Worm (Caenorhabditis elegans) whole organism, L1 larva: Measurements from ENCODE around the gene nep-20.
A peak's percentile ranks its signal among the peaks of the same experiment; 100 is the strongest.

Experiments used
- C04F5.9 ChIP-seq: sonication (generic microtip); optimal IDR thresholded peaks from 2 replicates; lab custom pipeline; 2016; ENCODE audit warnings: missing genetic modification characterization, missing compliant biosample characterization
- F16B12.6 ChIP-seq: fragments of 150-350 bp; optimal IDR thresholded peaks from 2 replicates; lab custom pipeline; 2014; ENCODE audit warnings: missing biosample characterization, missing genetic modification characterization
- Y116A8C.19 ChIP-seq: sonication (generic microtip); optimal IDR thresholded peaks from 2 replicates; lab custom pipeline; 2016; ENCODE audit warnings: missing compliant biosample characterization, missing genetic modification characterization, borderline replicate concordance
- aha-1 ChIP-seq: fragments of 150-350 bp; optimal IDR thresholded peaks from 2 replicates; lab custom pipeline; 2014; ENCODE audit warnings: missing biosample characterization, missing genetic modification characterization
- aly-2 ChIP-seq: fragments of 150-350 bp; optimal IDR thresholded peaks from 2 replicates; lab custom pipeline; 2014; ENCODE audit warnings: missing biosample characterization, missing genetic modification characterization
- ama-1 ChIP-seq: fragments of 150-350 bp; optimal IDR thresholded peaks from 2 replicates; lab custom pipeline; 2014
- ceh-82 ChIP-seq, 3 experiments: fragments of 150-350 bp in 1 of 3; sonication (generic microtip) in 2 of 3; optimal IDR thresholded peaks; 2 replicates each; lab custom pipeline; 2014 to 2017; ENCODE audit warnings: missing biosample characterization in 3 of 3, missing genetic modification characterization in 3 of 3
- ceh-88 ChIP-seq: fragments of 200-800 bp; sonication (Bioruptor generic); IDR thresholded peaks from 2 replicates; pipeline ENCODE4 v1.3.6; 2022; ENCODE audit warnings: missing genetic modification characterization, missing compliant biosample characterization
- efl-1 ChIP-seq, 4 experiments: fragments of 150-350 bp; optimal IDR thresholded peaks in 3 of 4; peaks in 1 of 4; 1 replicate in 1 of 4; 2 replicates in 3 of 4; lab custom pipeline; 2014; ENCODE audit warnings: missing biosample characterization in 2 of 4, missing genetic modification characterization in 2 of 4, missing genetic modification reagents in 2 of 4
- efl-3 ChIP-seq: fragments of 200-800 bp; sonication (Bioruptor generic); optimal IDR thresholded peaks from 2 replicates; lab custom pipeline; 2018; ENCODE audit warnings: mild to moderate bottlenecking, missing genetic modification characterization, missing compliant biosample characterization
- egl-13 ChIP-seq: sonication (generic microtip); optimal IDR thresholded peaks from 2 replicates; lab custom pipeline; 2016; ENCODE audit warnings: missing genotype, missing genetic modification reagents, missing genetic modification characterization, missing compliant biosample characterization
- elt-3 ChIP-seq, 6 experiments: fragments of 150-350 bp in 1 of 6; sonication (generic microtip); optimal IDR thresholded peaks; 2 replicates each; lab custom pipeline; 2017 to 2018; ENCODE audit warnings: missing biosample characterization in 6 of 6, missing genetic modification characterization in 6 of 6, inconsistent platforms in 1 of 6
- ets-5 ChIP-seq: fragments of 200-800 bp; sonication (Bioruptor generic); IDR thresholded peaks from 2 replicates; pipeline ENCODE4 v1.3.6; 2022; ENCODE audit warnings: missing genetic modification characterization, missing compliant biosample characterization
- fkh-10 ChIP-seq: sonication (generic microtip); optimal IDR thresholded peaks from 2 replicates; lab custom pipeline; 2017; ENCODE audit warnings: missing biosample characterization, missing genetic modification reagents, missing genetic modification characterization
- fkh-4 ChIP-seq: sonication (generic microtip); optimal IDR thresholded peaks from 2 replicates; lab custom pipeline; 2016; ENCODE audit warnings: missing compliant biosample characterization, missing genetic modification characterization, borderline replicate concordance
- hlh-4 ChIP-seq: sonication (generic microtip); optimal IDR thresholded peaks from 2 replicates; lab custom pipeline; 2016; ENCODE audit warnings: mild to moderate bottlenecking, missing genetic modification characterization, missing compliant biosample characterization
- irx-1 ChIP-seq: sonication (generic microtip); optimal IDR thresholded peaks from 2 replicates; lab custom pipeline; 2016; ENCODE audit warnings: missing genetic modification characterization, missing compliant biosample characterization
- isw-1 ChIP-seq: fragments of 200-800 bp; sonication (Bioruptor generic); IDR thresholded peaks from 2 replicates; pipeline ENCODE4 v1.3.6; 2022; ENCODE audit warnings: missing genetic modification characterization, missing compliant biosample characterization
- lin-13 ChIP-seq: fragments of 150-350 bp; optimal IDR thresholded peaks from 2 replicates; lab custom pipeline; 2014; ENCODE audit warnings: missing biosample characterization, missing genetic modification reagents, missing genetic modification characterization
- lin-35 ChIP-seq, 2 experiments: fragments of 150-350 bp; optimal IDR thresholded peaks; 2 replicates each; lab custom pipeline; 2014; ENCODE audit warnings: missing biosample characterization in 2 of 2, missing genetic modification characterization in 2 of 2, missing genetic modification reagents in 2 of 2
- lin-39 ChIP-seq: fragments of 150-350 bp; optimal IDR thresholded peaks from 2 replicates; lab custom pipeline; 2014; ENCODE audit warnings: missing biosample characterization, missing genetic modification reagents, missing genetic modification characterization
- lsy-2 ChIP-seq, 2 experiments: fragments of 150-350 bp; optimal IDR thresholded peaks; 2 replicates each; lab custom pipeline; 2014; ENCODE audit warnings: missing biosample characterization in 2 of 2, missing genetic modification characterization in 2 of 2
- mef-2 ChIP-seq: fragments of 150-350 bp; optimal IDR thresholded peaks from 2 replicates; lab custom pipeline; 2014; ENCODE audit warnings: missing biosample characterization, missing genetic modification characterization
- nhr-237 ChIP-seq: fragments of 150-350 bp; optimal IDR thresholded peaks from 2 replicates; lab custom pipeline; 2014; ENCODE audit warnings: missing biosample characterization, missing genetic modification characterization
- nhr-28 ChIP-seq: fragments of 150-350 bp; optimal IDR thresholded peaks from 2 replicates; lab custom pipeline; 2014; ENCODE audit warnings: missing biosample characterization, missing genetic modification characterization
- nhr-85 ChIP-seq: sonication (generic microtip); peaks from one replicate; lab custom pipeline; 2016; ENCODE audit warnings: missing genetic modification characterization, inconsistent platforms, missing compliant biosample characterization
- pag-3 ChIP-seq: sonication (generic microtip); optimal IDR thresholded peaks from 2 replicates; lab custom pipeline; 2017; ENCODE audit warnings: missing genetic modification characterization, mild to moderate bottlenecking, missing compliant biosample characterization, antibody characterized with exemption, borderline replicate concordance; ENCODE audit not compliant: insufficient read depth
- pqm-1 ChIP-seq: sonication (generic microtip); optimal IDR thresholded peaks from 3 replicates; lab custom pipeline; 2017; ENCODE audit warnings: missing biosample characterization, missing genetic modification characterization
- rnt-1 ChIP-seq: sonication (generic microtip); optimal IDR thresholded peaks from 2 replicates; lab custom pipeline; 2016; ENCODE audit warnings: mild to moderate bottlenecking, missing genetic modification characterization, moderate library complexity, missing compliant biosample characterization
- snu-23 ChIP-seq: sonication (generic microtip); optimal IDR thresholded peaks from 2 replicates; lab custom pipeline; 2016; ENCODE audit warnings: missing genetic modification characterization, missing compliant biosample characterization
- unc-130 ChIP-seq: fragments of 150-350 bp; optimal IDR thresholded peaks from 2 replicates; lab custom pipeline; 2017; ENCODE audit warnings: missing biosample characterization, missing genetic modification characterization, inconsistent platforms
- unc-86 ChIP-seq: sonication (generic microtip); optimal IDR thresholded peaks from 2 replicates; lab custom pipeline; 2016; ENCODE audit warnings: missing genetic modification characterization, missing compliant biosample characterization
- unc-98 ChIP-seq: fragments of 200-800 bp; sonication (Bioruptor generic); IDR thresholded peaks from 2 replicates; pipeline ENCODE4 v1.3.6; 2022; ENCODE audit warnings: missing genetic modification characterization, missing compliant biosample characterization
- vab-15 ChIP-seq: sonication (generic microtip); optimal IDR thresholded peaks from 2 replicates; lab custom pipeline; 2017; ENCODE audit warnings: missing genotype, mild to moderate bottlenecking, missing genetic modification characterization, missing compliant biosample characterization
- zag-1 ChIP-seq: fragments of 150-350 bp; optimal IDR thresholded peaks from 2 replicates; lab custom pipeline; 2014; ENCODE audit warnings: missing biosample characterization, missing genetic modification characterization
- zip-4 ChIP-seq: fragments of 200-800 bp; sonication (Bioruptor generic); optimal IDR thresholded peaks from 2 replicates; lab custom pipeline; 2018; ENCODE audit warnings: mild to moderate bottlenecking, missing genetic modification characterization, moderate library complexity, missing compliant biosample characterization
- ztf-4 ChIP-seq: fragments of 150-350 bp; optimal IDR thresholded peaks from 2 replicates; lab custom pipeline; 2014; ENCODE audit warnings: missing biosample characterization, missing genetic modification characterization

nep-20 gene

DNA sequence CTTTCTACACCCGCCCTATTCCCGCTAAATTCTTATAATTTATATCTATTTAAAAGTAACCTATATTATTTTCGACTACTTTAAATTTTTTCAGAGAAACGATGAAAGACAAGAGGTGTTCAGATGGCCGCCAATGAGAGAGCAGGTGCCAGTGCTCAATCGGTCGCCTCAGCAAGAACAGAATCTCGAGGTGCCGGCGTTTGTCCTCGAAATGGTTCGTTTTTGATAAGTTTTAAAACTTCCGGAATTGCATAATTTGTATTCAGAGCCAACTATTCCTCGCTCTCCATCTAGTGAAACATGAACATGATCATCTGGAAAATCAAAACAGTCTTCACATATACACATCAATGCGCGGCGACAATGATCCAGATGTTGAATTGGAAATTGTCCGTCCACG is 24.4 kb downstream of the nep-20 start, which contains the start of gene bath-23:
Gene bath-23, plus strand, starts transcription at position 301 of the 400 bp plus-strand sequence.
- TF ChIP-seq nhr-28 (tag; lab: Kevin White, UChicago), result no peak
- no peak for TF ChIP-seq pqm-1 (tag; lab: Kevin White, UChicago)
- no peak for TF ChIP-seq unc-130 (tag; lab: Kevin White, UChicago)
- TF ChIP-seq egl-13 (tag; lab: Kevin White, UChicago), result no peak
- TF ChIP-seq nhr-237 (tag; lab: Kevin White, UChicago), result no peak
- TF ChIP-seq efl-3 (GFP tag; lab: Kevin White, UChicago), result no peak
- TF ChIP-seq ets-5 (GFP tag; lab: Robert Waterston, UW), result no peak
- no peak for TF ChIP-seq aly-2 (tag; lab: Kevin White, UChicago)
- TF ChIP-seq efl-1 (optimal IDR thresholded peaks at IDR 0.05; lab: Kevin White, UChicago), result no peak
- TF ChIP-seq efl-1 (GFP tag; optimal IDR thresholded peaks at IDR 0.05 in 1 of 2; lab: Kevin White, UChicago), result no peak
- no peak for TF ChIP-seq lin-35 (GFP tag; optimal IDR thresholded peaks at IDR 0.05; lab: Kevin White, UChicago)
- no peak for TF ChIP-seq elt-3 (tag; optimal IDR thresholded peaks at IDR 0.05; lab: Kevin White, UChicago)
- TF ChIP-seq hlh-4 (tag; lab: Kevin White, UChicago), result no peak
- no peak for TF ChIP-seq ztf-4
- no peak for TF ChIP-seq pag-3
- TF ChIP-seq F16B12.6 (tag; lab: Kevin White, UChicago), result no peak
- no peak for TF ChIP-seq lin-13 (GFP tag; lab: Kevin White, UChicago)
- no peak for TF ChIP-seq nhr-85
- no peak for TF ChIP-seq zip-4 (GFP tag; lab: Kevin White, UChicago)
- no peak for TF ChIP-seq ama-1 (lab: Kevin White, UChicago)
- TF ChIP-seq Y116A8C.19, result no peak

DNA sequence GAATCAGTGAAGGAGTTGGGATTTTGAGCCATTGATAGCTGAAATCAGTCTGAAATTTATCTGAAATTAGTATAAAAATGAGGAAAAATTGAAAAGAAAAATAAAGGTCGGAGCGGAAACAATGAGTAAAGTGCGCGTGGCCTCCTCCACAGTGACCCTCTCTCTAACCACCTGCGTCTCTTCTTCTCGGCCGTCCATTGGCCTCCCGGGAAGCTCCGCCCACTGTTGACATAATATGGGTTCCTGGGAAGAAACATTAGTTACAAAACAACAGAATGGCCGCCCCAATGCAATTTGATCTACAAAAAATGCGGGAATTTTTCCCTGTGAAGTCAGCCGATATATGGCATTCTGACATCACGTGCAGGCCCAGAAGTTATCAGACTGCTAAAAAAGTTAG is 25.3 kb downstream of the nep-20 start, which contains the start of gene Y49F6C.8:
Gene Y49F6C.8, minus strand, starts transcription at position 51 of the 400 bp plus-strand sequence.
- TF ChIP-seq rnt-1 (tag; lab: Kevin White, UChicago) (peak; percentile 4), lsy-2 (tag; optimal IDR thresholded peaks at IDR 0.05; lab: Kevin White, UChicago) (peak; percentile 38 to 50), snu-23 (GFP tag; lab: Kevin White, UChicago) (no peak), efl-1 (optimal IDR thresholded peaks at IDR 0.05; lab: Kevin White, UChicago) (no peak), efl-1 (GFP tag; optimal IDR thresholded peaks at IDR 0.05 in 1 of 2; lab: Kevin White, UChicago) (peak in 1 of 2 experiments; percentile 33)

ce11 chrII:3368097-3368496 is 27.3 kb downstream of the nep-20 start, which contains the start of gene Y49F6C.7:
Gene Y49F6C.7 (minus strand): TSS chrII:3368197.
- TF ChIP-seq fkh-4 (no peak), lin-39 (tag; lab: Kevin White, UChicago) (no peak), aha-1 (no peak), C04F5.9 (tag; lab: Kevin White, UChicago) (no peak), lin-13 (GFP tag; lab: Kevin White, UChicago) (no peak), pag-3 (no peak), unc-98 (no peak), ceh-82 (tag; optimal IDR thresholded peaks at IDR 0.05; lab: Kevin White, UChicago) (no peak), vab-15 (tag; lab: Kevin White, UChicago) (no peak), mef-2 (tag; lab: Kevin White, UChicago) (no peak), fkh-10 (GFP tag; lab: Kevin White, UChicago) (no peak), zip-4 (GFP tag; lab: Kevin White, UChicago) (no peak), unc-86 (tag; lab: Kevin White, UChicago) (no peak), ceh-88 (GFP tag; lab: Robert Waterston, UW) (no peak), irx-1 (no peak), zag-1 (tag; lab: Kevin White, UChicago) (no peak)

ce11 chrII:3367100-3367499 is 28.3 kb downstream of the nep-20 start, which contains the start of gene Y49F6C.6:
Gene Y49F6C.6 (minus strand): TSS chrII:3367200.
- TF ChIP-seq rnt-1 (tag; lab: Kevin White, UChicago) (no peak), elt-3 (tag; optimal IDR thresholded peaks at IDR 0.05; lab: Kevin White, UChicago) (no peak), isw-1 (GFP tag; lab: Robert Waterston, UW) (no peak)
